Fruit fly (Drosophila melanogaster) whole organism, pupa: ENCODE results near the gene Rbp1-like.

Experiments
- CG10348 ChIP-seq: fragments of 200-800 bp; sonication (Bioruptor generic); IDR thresholded peaks from 2 replicates; pipeline ENCODE4 v1.3.6; 2022; ENCODE audit warnings: missing biosample characterization, missing genetic modification characterization
- CG12605 ChIP-seq: fragments of 200-800 bp; sonication (Bioruptor generic); IDR thresholded peaks from 2 replicates; pipeline ENCODE4 v1.3.6; 2022; ENCODE audit warnings: missing biosample characterization, missing genetic modification characterization
- CG13204 ChIP-seq: fragments of 200-800 bp; sonication (Bioruptor generic); optimal IDR thresholded peaks from 2 replicates; lab custom pipeline; 2018; ENCODE audit warnings: missing biosample characterization, mild to moderate bottlenecking, missing genetic modification characterization, moderate library complexity
- CG14655 ChIP-seq: fragments of 200-800 bp; sonication (Bioruptor generic); optimal IDR thresholded peaks from 3 replicates; lab custom pipeline; 2017; ENCODE audit warnings: mild to moderate bottlenecking, missing biosample characterization, missing genetic modification reagents, missing genetic modification characterization
- CG15710 ChIP-seq: fragments of 200-800 bp; sonication (Bioruptor generic); optimal IDR thresholded peaks from 2 replicates; lab custom pipeline; 2018; ENCODE audit warnings: missing biosample characterization, mild to moderate bottlenecking, missing genetic modification characterization, moderate library complexity
- CG17806 ChIP-seq: fragments of 200-800 bp; sonication (Bioruptor generic); optimal IDR thresholded peaks from 2 replicates; lab custom pipeline; 2018; ENCODE audit warnings: missing biosample characterization, mild to moderate bottlenecking, missing genetic modification characterization, moderate library complexity
- CG32121 ChIP-seq: fragments of 200-800 bp; sonication (Bioruptor generic); IDR thresholded peaks from 2 replicates; pipeline ENCODE4 v1.3.6; 2022; ENCODE audit warnings: missing biosample characterization, missing genetic modification characterization
- CG34367 ChIP-seq: fragments of 200-800 bp; sonication (Bioruptor generic); optimal IDR thresholded peaks from 2 replicates; lab custom pipeline; 2018; ENCODE audit warnings: missing biosample characterization, mild to moderate bottlenecking, missing genetic modification characterization
- CG4496 ChIP-seq: fragments of 200-800 bp; sonication (Bioruptor generic); IDR thresholded peaks from 3 replicates; pipeline ENCODE4 v1.3.6; 2022; ENCODE audit warnings: missing biosample characterization, missing genetic modification characterization
- CG8159 ChIP-seq: fragments of 200-800 bp; sonication (Bioruptor generic); optimal IDR thresholded peaks from 3 replicates; lab custom pipeline; 2018; ENCODE audit warnings: missing biosample characterization, mild to moderate bottlenecking, missing genetic modification characterization, moderate library complexity
- CG8301 ChIP-seq: fragments of 200-800 bp; sonication (Bioruptor generic); optimal IDR thresholded peaks from 2 replicates; lab custom pipeline; 2018; ENCODE audit warnings: missing biosample characterization, mild to moderate bottlenecking, missing genetic modification characterization
- CG9948 ChIP-seq: fragments of 200-800 bp; sonication (Bioruptor generic); optimal IDR thresholded peaks from 2 replicates; lab custom pipeline; 2018; ENCODE audit warnings: missing biosample characterization, mild to moderate bottlenecking, missing genetic modification characterization, moderate library complexity
- D1 ChIP-seq: fragments of 200-800 bp; sonication (Bioruptor generic); optimal IDR thresholded peaks from 2 replicates; lab custom pipeline; 2018; ENCODE audit warnings: missing biosample characterization, mild to moderate bottlenecking, missing genetic modification characterization, moderate library complexity
- EcR ChIP-seq: fragments of 200-800 bp; sonication (Bioruptor generic); optimal IDR thresholded peaks from 3 replicates; lab custom pipeline; 2019; ENCODE audit warnings: missing biosample characterization, missing genetic modification characterization, mild to moderate bottlenecking, moderate library complexity, missing genetic modification reagents
- Ets98B ChIP-seq: fragments of 200-800 bp; sonication (Bioruptor generic); IDR thresholded peaks from 2 replicates; pipeline ENCODE4 v1.3.6; 2022; ENCODE audit warnings: missing biosample characterization, missing genetic modification characterization
- Pif1A ChIP-seq: fragments of 200-800 bp; sonication (Bioruptor generic); optimal IDR thresholded peaks from 3 replicates; lab custom pipeline; 2016; ENCODE audit warnings: missing biosample characterization, missing genetic modification characterization
- Pif1B ChIP-seq: fragments of 200-800 bp; sonication (Bioruptor generic); optimal IDR thresholded peaks from 3 replicates; lab custom pipeline; 2016; ENCODE audit warnings: missing biosample characterization, missing genetic modification characterization
- Snoo ChIP-seq: fragments of 200-800 bp; sonication (Bioruptor generic); optimal IDR thresholded peaks from 3 replicates; lab custom pipeline; 2017; ENCODE audit warnings: missing biosample characterization, mild to moderate bottlenecking, missing genetic modification characterization, inconsistent platforms
- fd96Ca ChIP-seq: fragments of 200-800 bp; sonication (Bioruptor generic); IDR thresholded peaks from 3 replicates; pipeline ENCODE4 v1.3.6; 2022; ENCODE audit warnings: missing biosample characterization, missing genetic modification characterization
- gl ChIP-seq: fragments of 200-800 bp; sonication (Bioruptor generic); optimal IDR thresholded peaks from 2 replicates; lab custom pipeline; 2018; ENCODE audit warnings: missing biosample characterization, mild to moderate bottlenecking, missing genetic modification characterization
- rn ChIP-seq: fragments of 200-800 bp; sonication (Bioruptor generic); IDR thresholded peaks from 2 replicates; pipeline ENCODE4 v1.3.6; 2022; ENCODE audit warnings: missing biosample characterization, missing genetic modification characterization

The Rbp1-like gene

dm6 chrX:13392764-13393163, 8.1 kb upstream of the Rbp1-like start:
- TF ChIP-seq EcR (GFP tag; lab: Kevin White, UChicago): no peak
- no peak for TF ChIP-seq gl (tag; lab: Kevin White, UChicago)
- no peak for TF ChIP-seq CG34367 (tag; lab: Kevin White, UChicago)
- no peak for TF ChIP-seq CG8159
- TF ChIP-seq CG17806 (tag; lab: Kevin White, UChicago): no peak
- no peak for TF ChIP-seq D1 (tag; lab: Kevin White, UChicago)
- TF ChIP-seq CG12605 (GFP tag; lab: Robert Waterston, UW): no peak
- no peak for TF ChIP-seq Snoo
- no peak for TF ChIP-seq Pif1B (GFP tag; lab: Kevin White, UChicago)
- no peak for TF ChIP-seq CG32121 (GFP tag; lab: Robert Waterston, UW)
- TF ChIP-seq Pif1A (GFP tag; lab: Kevin White, UChicago): no peak
- TF ChIP-seq CG14655: no peak
- TF ChIP-seq CG10348: no peak

dm6 chrX:13392041-13392353, 7.3 kb upstream of the Rbp1-like start:
- TF ChIP-seq gl (tag; lab: Kevin White, UChicago): no peak
- no peak for TF ChIP-seq CG32121 (GFP tag; lab: Robert Waterston, UW)
- no peak for TF ChIP-seq rn (GFP tag; lab: Robert Waterston, UW)
- TF ChIP-seq EcR (GFP tag; lab: Kevin White, UChicago): no peak
- no peak for TF ChIP-seq CG4496 (GFP tag; lab: Robert Waterston, UW)

- no peak for TF ChIP-seq fd96Ca
- no peak for TF ChIP-seq D1 (tag; lab: Kevin White, UChicago)
- TF ChIP-seq CG14655: peak; percentile 20
Measured at dm6 chrX:13391174-13392040, 6.7 kb upstream of the Rbp1-like start.

dm6 chrX:13390465-13391173, 5.9 kb upstream of the Rbp1-like start:
- TF ChIP-seq CG13204 (GFP tag; lab: Kevin White, UChicago): no peak
- peak; percentile 53 for TF ChIP-seq rn (GFP tag; lab: Robert Waterston, UW)
- no peak for TF ChIP-seq fd96Ca
- peak; percentile 24 for TF ChIP-seq D1 (tag; lab: Kevin White, UChicago)
- peak; percentile 71 for TF ChIP-seq CG14655
- TF ChIP-seq CG17806 (tag; lab: Kevin White, UChicago): peak; percentile 73
- TF ChIP-seq CG32121 (GFP tag; lab: Robert Waterston, UW): peak; percentile 90
- peak; percentile 9 for TF ChIP-seq EcR (GFP tag; lab: Kevin White, UChicago)
- peak; percentile 86 for TF ChIP-seq CG12605 (GFP tag; lab: Robert Waterston, UW)
- TF ChIP-seq CG34367 (tag; lab: Kevin White, UChicago): peak; percentile 44
- peak; percentile 23 for TF ChIP-seq Pif1A (GFP tag; lab: Kevin White, UChicago)
- TF ChIP-seq Snoo: no peak
- peak; percentile 33 for TF ChIP-seq Pif1B (GFP tag; lab: Kevin White, UChicago)
- TF ChIP-seq CG15710: peak; percentile 78
- TF ChIP-seq CG8159: peak; percentile 78
- TF ChIP-seq CG4496 (GFP tag; lab: Robert Waterston, UW): peak; percentile 87
- TF ChIP-seq CG10348: no peak
- peak; percentile 64 for TF ChIP-seq CG9948 (tag; lab: Kevin White, UChicago)
- TF ChIP-seq gl (tag; lab: Kevin White, UChicago): no peak
- peak; percentile 52 for TF ChIP-seq CG8301 (tag; lab: Kevin White, UChicago)
- TF ChIP-seq Ets98B (GFP tag; lab: Robert Waterston, UW): peak; percentile 82

- TF ChIP-seq CG32121 (GFP tag; lab: Robert Waterston, UW) (peak; percentile 44; the same call in 1 of the 2 replicates), CG34367 (tag; lab: Kevin White, UChicago) (peak; percentile 57), CG8301 (tag; lab: Kevin White, UChicago) (peak; percentile 43), CG12605 (GFP tag; lab: Robert Waterston, UW) (no peak), Ets98B (GFP tag; lab: Robert Waterston, UW) (peak; percentile 42), fd96Ca (no peak), CG8159 (peak; percentile 73), rn (GFP tag; lab: Robert Waterston, UW) (no peak), Pif1A (GFP tag; lab: Kevin White, UChicago) (peak; percentile 38), EcR (GFP tag; lab: Kevin White, UChicago) (no peak), D1 (tag; lab: Kevin White, UChicago) (peak; percentile 6), Pif1B (GFP tag; lab: Kevin White, UChicago) (peak; percentile 49), gl (tag; lab: Kevin White, UChicago) (no peak), CG17806 (tag; lab: Kevin White, UChicago) (peak; percentile 50), CG15710 (peak; percentile 78), CG13204 (GFP tag; lab: Kevin White, UChicago) (no peak), CG9948 (tag; lab: Kevin White, UChicago) (peak; percentile 65), CG14655 (peak; percentile 71), CG4496 (GFP tag; lab: Robert Waterston, UW) (peak; percentile 76), Snoo (peak; percentile 69), CG10348 (no peak)
- TF ChIP-seq, all 21 proteins: peak for 14
Measured at dm6 chrX:13387373-13387850, 2.7 kb upstream of the Rbp1-like start, which contains the start of the genes Ype and CG1662. Gene Ype, minus strand, starts transcription at chrX:13387417. Gene CG1662, plus strand, starts transcription at chrX:13387563.
